Worm (Caenorhabditis elegans) whole organism, L3 larva: ENCODE data around the gene srp-7.

Source experiments
- R02D3.7 ChIP-seq: fragments of 150-350 bp; optimal IDR thresholded peaks from 2 replicates; lab custom pipeline; 2014; ENCODE audit warnings: missing biosample characterization, missing genetic modification characterization
- ZK546.5 ChIP-seq: sonication (generic microtip); optimal IDR thresholded peaks from 2 replicates; lab custom pipeline; 2017; ENCODE audit warnings: missing biosample characterization, missing genetic modification characterization
- aly-2 ChIP-seq: fragments of 150-350 bp; optimal IDR thresholded peaks from 2 replicates; lab custom pipeline; 2014; ENCODE audit warnings: missing biosample characterization, missing genetic modification characterization
- ceh-16 ChIP-seq: sonication (generic microtip); optimal IDR thresholded peaks from 2 replicates; lab custom pipeline; 2017; ENCODE audit warnings: missing biosample characterization, missing genetic modification characterization
- ceh-28 ChIP-seq: fragments of 150-350 bp; optimal IDR thresholded peaks from 2 replicates; lab custom pipeline; 2014; ENCODE audit warnings: missing biosample characterization, missing genetic modification reagents, missing genetic modification characterization
- ceh-82 ChIP-seq: fragments of 150-350 bp; optimal IDR thresholded peaks from 2 replicates; lab custom pipeline; 2014; ENCODE audit warnings: missing biosample characterization, missing genetic modification characterization
- ceh-9 ChIP-seq: sonication (generic microtip); optimal IDR thresholded peaks from 2 replicates; lab custom pipeline; 2018; ENCODE audit warnings: missing biosample characterization, missing genetic modification characterization
- daf-12 ChIP-seq: fragments of 150-350 bp; optimal IDR thresholded peaks from 2 replicates; lab custom pipeline; 2014; ENCODE audit warnings: missing biosample characterization, missing genetic modification reagents, missing genetic modification characterization
- egl-27 ChIP-seq: sonication (generic microtip); optimal IDR thresholded peaks from 4 replicates; lab custom pipeline; 2017; ENCODE audit warnings: missing biosample characterization, missing genetic modification reagents, missing genetic modification characterization
- elt-1 ChIP-seq: fragments of 150-350 bp; optimal IDR thresholded peaks from 2 replicates; lab custom pipeline; 2014; ENCODE audit warnings: missing biosample characterization, missing genetic modification characterization
- elt-2 ChIP-seq: sonication (generic microtip); optimal IDR thresholded peaks from 2 replicates; lab custom pipeline; 2016; ENCODE audit warnings: missing genetic modification reagents, mild to moderate bottlenecking, missing genetic modification characterization, missing compliant biosample characterization
- eor-1 ChIP-seq, 2 experiments: fragments of 150-350 bp; optimal IDR thresholded peaks; 2 replicates each; lab custom pipeline; 2014 to 2018; ENCODE audit warnings: missing biosample characterization in 2 of 2, missing genetic modification characterization in 2 of 2
- fkh-10 ChIP-seq: sonication (generic microtip); optimal IDR thresholded peaks from 2 replicates; lab custom pipeline; 2017; ENCODE audit warnings: missing biosample characterization, missing genetic modification reagents, missing genetic modification characterization
- fkh-2 ChIP-seq: fragments of 150-350 bp; optimal IDR thresholded peaks from 2 replicates; lab custom pipeline; 2014; ENCODE audit warnings: missing biosample characterization, missing genetic modification reagents, missing genetic modification characterization
- jun-1 ChIP-seq: fragments of 150-350 bp; optimal IDR thresholded peaks from 2 replicates; lab custom pipeline; 2014; ENCODE audit warnings: missing biosample characterization, missing genetic modification reagents, missing genetic modification characterization
- lin-15B ChIP-seq: fragments of 150-350 bp; optimal IDR thresholded peaks from 2 replicates; lab custom pipeline; 2014; ENCODE audit warnings: missing biosample characterization, missing genetic modification characterization
- lin-39 ChIP-seq: fragments of 150-350 bp; optimal IDR thresholded peaks from 2 replicates; lab custom pipeline; 2018; ENCODE audit warnings: missing biosample characterization, missing genetic modification reagents, missing genetic modification characterization
- mdl-1 ChIP-seq: fragments of 150-350 bp; optimal IDR thresholded peaks from 2 replicates; lab custom pipeline; 2014; ENCODE audit warnings: missing biosample characterization, missing genetic modification characterization
- mml-1 ChIP-seq: fragments of 150-350 bp; sonication (generic microtip); optimal IDR thresholded peaks from 3 replicates; lab custom pipeline; 2014; ENCODE audit warnings: missing biosample characterization, missing genetic modification characterization
- nhr-11 ChIP-seq: fragments of 150-350 bp; optimal IDR thresholded peaks from 2 replicates; lab custom pipeline; 2014; ENCODE audit warnings: missing biosample characterization, missing genetic modification characterization
- nhr-23 ChIP-seq: fragments of 150-350 bp; optimal IDR thresholded peaks from 2 replicates; lab custom pipeline; 2014; ENCODE audit warnings: missing biosample characterization, missing genetic modification reagents, missing genetic modification characterization
- nhr-25 ChIP-seq: sonication (generic microtip); optimal IDR thresholded peaks from 2 replicates; lab custom pipeline; 2017; ENCODE audit warnings: missing biosample characterization, missing genetic modification characterization
- nhr-28 ChIP-seq: fragments of 150-350 bp; optimal IDR thresholded peaks from 2 replicates; lab custom pipeline; 2014; ENCODE audit warnings: missing biosample characterization, missing genetic modification characterization
- nhr-43 ChIP-seq: sonication (generic microtip); optimal IDR thresholded peaks from 2 replicates; lab custom pipeline; 2016; ENCODE audit warnings: mild to moderate bottlenecking, missing genetic modification characterization, missing compliant biosample characterization; ENCODE audit not compliant: poor library complexity, severe bottlenecking
- nhr-76 ChIP-seq: fragments of 150-350 bp; sonication (generic microtip); optimal IDR thresholded peaks from 5 replicates; lab custom pipeline; 2014; ENCODE audit warnings: missing biosample characterization, missing genetic modification characterization
- pha-4 ChIP-seq: fragments of 150-350 bp; optimal IDR thresholded peaks from 2 replicates; lab custom pipeline; 2014; ENCODE audit warnings: missing biosample characterization, missing genetic modification reagents, missing genetic modification characterization
- pqm-1 ChIP-seq: fragments of 150-350 bp; optimal IDR thresholded peaks from 2 replicates; lab custom pipeline; 2017; ENCODE audit warnings: missing biosample characterization, missing genetic modification characterization, inconsistent platforms
- snpc-4 ChIP-seq: fragments of 150-350 bp; optimal IDR thresholded peaks from 2 replicates; lab custom pipeline; 2014; ENCODE audit warnings: missing biosample characterization, missing genetic modification characterization
- unc-62 ChIP-seq: fragments of 150-350 bp; sonication (generic microtip); optimal IDR thresholded peaks from 4 replicates; lab custom pipeline; 2014; ENCODE audit warnings: missing biosample characterization, missing genetic modification reagents, missing genetic modification characterization
- zag-1 ChIP-seq: fragments of 150-350 bp; optimal IDR thresholded peaks from 2 replicates; lab custom pipeline; 2014; ENCODE audit warnings: missing biosample characterization, missing genetic modification characterization
- ztf-11 ChIP-seq: fragments of 150-350 bp; optimal IDR thresholded peaks from 2 replicates; lab custom pipeline; 2014; ENCODE audit warnings: missing biosample characterization, missing genetic modification characterization

Gene srp-7

ce11 chrV:8155743-8156142 lies 23.2 kb upstream of the srp-7 start:
- TF ChIP-seq nhr-11 (tag; lab: Kevin White, UChicago), result no peak
- TF ChIP-seq egl-27 (tag; lab: Kevin White, UChicago), result no peak
- no peak for TF ChIP-seq lin-15B (tag; lab: Kevin White, UChicago)
- TF ChIP-seq eor-1 (tag; optimal IDR thresholded peaks at IDR 0.05; lab: Kevin White, UChicago), result no peak
- TF ChIP-seq daf-12, result no peak
- TF ChIP-seq fkh-10 (GFP tag; lab: Kevin White, UChicago), result no peak
- no peak for TF ChIP-seq nhr-43 (tag; lab: Kevin White, UChicago)
- no peak for TF ChIP-seq elt-1 (tag; lab: Kevin White, UChicago)
- no peak for TF ChIP-seq lin-39 (tag; lab: Kevin White, UChicago)
- no peak for TF ChIP-seq zag-1
- no peak for TF ChIP-seq mml-1
- TF ChIP-seq ceh-82 (tag; lab: Kevin White, UChicago), result no peak

ce11 chrV:8157446-8157845 lies 21.5 kb upstream of the srp-7 start, which contains the start of gene sul-2:
Gene sul-2 (plus strand): TSS chrV:8157746.
- TF ChIP-seq nhr-23 (tag; lab: Kevin White, UChicago), result no peak
- no peak for TF ChIP-seq egl-27 (tag; lab: Kevin White, UChicago)
- no peak for TF ChIP-seq pqm-1 (tag; lab: Kevin White, UChicago)
- TF ChIP-seq fkh-10 (GFP tag; lab: Kevin White, UChicago), result no peak
- TF ChIP-seq ceh-16, result no peak

ce11 chrV:8159629-8160028 lies 19.3 kb upstream of the srp-7 start, which contains the start of gene F20D6.6:
Gene F20D6.6 (plus strand): TSS chrV:8159929.
- TF ChIP-seq ZK546.5 (tag; lab: Kevin White, UChicago) (no peak), nhr-28 (tag; lab: Kevin White, UChicago) (no peak), ceh-28 (no peak)

ce11 chrV:8161699-8162098 lies 17.2 kb upstream of the srp-7 start, which contains the start of gene F20D6.5:
Gene F20D6.5 (plus strand): TSS chrV:8161957.
- TF ChIP-seq elt-2 (peak; percentile 61), pqm-1 (tag; lab: Kevin White, UChicago) (peak; percentile 83), lin-15B (tag; lab: Kevin White, UChicago) (no peak)
- TF ChIP-seq, all 47 proteins: peak for 2

ce11 chrV:8163199-8163598 lies 15.7 kb upstream of the srp-7 start:
- TF ChIP-seq snpc-4 (tag; lab: Kevin White, UChicago) (no peak), pha-4 (tag; lab: Kevin White, UChicago) (peak; percentile 7)

- TF ChIP-seq aly-2 (tag; lab: Kevin White, UChicago) (no peak), nhr-23 (tag; lab: Kevin White, UChicago) (no peak), jun-1 (tag; lab: Kevin White, UChicago) (no peak), fkh-10 (GFP tag; lab: Kevin White, UChicago) (no peak), ceh-16 (no peak), ceh-82 (tag; lab: Kevin White, UChicago) (no peak), ztf-11 (no peak), mml-1 (no peak), nhr-25 (tag; lab: Kevin White, UChicago) (no peak)
These were observed 10.5 kb upstream of the srp-7 start, which contains the start of gene F20D6.8 for ce11 chrV:8168219-8168962. Gene F20D6.8 (minus strand): TSS chrV:8168269.

ce11 chrV:8169150-8169549 lies 9.8 kb upstream of the srp-7 start:
- TF ChIP-seq R02D3.7 (no peak), ceh-82 (tag; lab: Kevin White, UChicago) (no peak), ztf-11 (no peak), fkh-2 (tag; lab: Kevin White, UChicago) (no peak), unc-62 (GFP tag; lab: Kevin White, UChicago) (no peak), mdl-1 (tag; lab: Kevin White, UChicago) (no peak), nhr-43 (tag; lab: Kevin White, UChicago) (no peak), jun-1 (tag; lab: Kevin White, UChicago) (no peak), lin-39 (tag; lab: Kevin White, UChicago) (no peak), nhr-11 (tag; lab: Kevin White, UChicago) (no peak), ceh-16 (no peak), ceh-9 (no peak), nhr-76 (tag; lab: Kevin White, UChicago) (no peak)
- TF ChIP-seq, all 47 proteins: peak for 0
